Worm (Caenorhabditis elegans): ENCODE data around the gene Y26G10.6.

ce11 chrV:17696753-17697152 is 3.0 kb upstream of the Y26G10.6 start, which contains the start of gene spp-29:
- no peak for TF ChIP-seq nhr-77 (tag; optimal IDR thresholded peaks at IDR 0.05)
- no peak for TF ChIP-seq fkh-4 (tag; optimal IDR thresholded peaks at IDR 0.05; ENCODE audit: borderline replicate concordance)
- no peak for TF ChIP-seq unc-62 (GFP tag; optimal IDR thresholded peaks at IDR 0.05)
- TF ChIP-seq ceh-8 (GFP tag; optimal IDR thresholded peaks at IDR 0.05), result no peak
- TF ChIP-seq aha-1 (tag; optimal IDR thresholded peaks at IDR 0.05), result no peak
- no peak for TF ChIP-seq nhr-12 (tag; optimal IDR thresholded peaks at IDR 0.05)
